Fruit fly (Drosophila melanogaster): ENCODE data around the gene Ugt302K1.

The Ugt302K1 gene

dm6 chr3R:11153799-11154273 lies at the start of gene Ugt302K1:
Gene Ugt302K1, minus strand, starts transcription at chr3R:11153849.
- TF ChIP-seq CG12769 (tag; optimal IDR thresholded peaks at IDR 0.05) = peak; percentile 13
- TF ChIP-seq CrebB (tag; optimal IDR thresholded peaks at IDR 0.05) = no peak
- no peak for TF ChIP-seq CG4328 (GFP tag; optimal IDR thresholded peaks at IDR 0.05)
- no peak for TF ChIP-seq HHEX (GFP tag; optimal IDR thresholded peaks at IDR 0.05)
- TF ChIP-seq corto (GFP tag; optimal IDR thresholded peaks at IDR 0.05) = peak; percentile 57
- no peak for TF ChIP-seq CG4404 (GFP tag; IDR thresholded peaks at IDR 0.05)
- no peak for TF ChIP-seq luna (GFP tag; optimal IDR thresholded peaks at IDR 0.05)
- no peak for TF ChIP-seq hth (optimal IDR thresholded peaks at IDR 0.05)
- TF ChIP-seq Ada2b (GFP tag; IDR thresholded peaks at IDR 0.05) = peak; percentile 38; the same call in 1 of the 2 replicates
- no peak for TF ChIP-seq CG1792 (GFP tag; optimal IDR thresholded peaks at IDR 0.05)
- no peak for TF ChIP-seq usp (GFP tag; optimal IDR thresholded peaks at IDR 0.05)
- no peak for TF ChIP-seq maf-S (GFP tag; optimal IDR thresholded peaks at IDR 0.05)
- peak; percentile 56 for TF ChIP-seq gem (tag; optimal IDR thresholded peaks at IDR 0.05)
- peak; percentile 1 for TF ChIP-seq caup (GFP tag; optimal IDR thresholded peaks at IDR 0.05; ENCODE audit: severe bottlenecking)
- no peak for TF ChIP-seq Asciz (GFP tag; optimal IDR thresholded peaks at IDR 0.05)
- TF ChIP-seq Spps (tag; optimal IDR thresholded peaks at IDR 0.05) = no peak
- peak; percentile 6 for TF ChIP-seq CG15514 (GFP tag; optimal IDR thresholded peaks at IDR 0.05)
- no peak for TF ChIP-seq ara (GFP tag; IDR thresholded peaks at IDR 0.05)
- peak; percentile 36; the same call in 1 of the 3 replicates for TF ChIP-seq dysf (GFP tag; IDR thresholded peaks at IDR 0.05)
- TF ChIP-seq CG15269 (tag; optimal IDR thresholded peaks at IDR 0.05) = no peak
- peak; percentile 58 for TF ChIP-seq lbe (GFP tag; optimal IDR thresholded peaks at IDR 0.05)
- TF ChIP-seq CG30431 (GFP tag; optimal IDR thresholded peaks at IDR 0.05) = no peak
- TF ChIP-seq Eip74EF (GFP tag; optimal IDR thresholded peaks at IDR 0.05) = no peak
- peak; percentile 16 for TF ChIP-seq CG9727 (GFP tag; optimal IDR thresholded peaks at IDR 0.05)
- TF ChIP-seq gsb (GFP tag; IDR thresholded peaks at IDR 0.05) = no peak
- 0 out of 2 replicates have a peak, but pooled peaks have one; percentile 15 for TF ChIP-seq CG9215 (GFP tag; IDR thresholded peaks at IDR 0.05)
- TF ChIP-seq Rx (GFP tag; IDR thresholded peaks at IDR 0.05) = no peak
- no peak for TF ChIP-seq CG9609 (GFP tag; optimal IDR thresholded peaks at IDR 0.05)
- peak; percentile 56 for TF ChIP-seq CG3281 (GFP tag; optimal IDR thresholded peaks at IDR 0.05)
- TF ChIP-seq Aef1 (GFP tag; IDR thresholded peaks at IDR 0.05) = peak; percentile 10; the same call in 1 of the 3 replicates
- TF ChIP-seq knrl (GFP tag; IDR thresholded peaks at IDR 0.05; ENCODE audit: partially characterized antibody) = no peak
- TF ChIP-seq CG10147 (GFP tag; optimal IDR thresholded peaks at IDR 0.05) = peak; percentile 15
- peak; percentile 43; the same call in 1 of the 2 replicates for TF ChIP-seq Ptx1 (GFP tag; IDR thresholded peaks at IDR 0.05)
- TF ChIP-seq CG6689 (GFP tag; IDR thresholded peaks at IDR 0.05) = 0 out of 2 replicates have a peak, but pooled peaks have one; percentile 12
- no peak for TF ChIP-seq CG3726 (GFP tag; IDR thresholded peaks at IDR 0.05)
- peak; percentile 66 for TF ChIP-seq CG18599 (GFP tag; optimal IDR thresholded peaks at IDR 0.05)
- no peak for TF ChIP-seq CG2875 (GFP tag; optimal IDR thresholded peaks at IDR 0.05)
- TF ChIP-seq sug (tag; optimal IDR thresholded peaks at IDR 0.05) = no peak
- TF ChIP-seq CG11723 (GFP tag; optimal IDR thresholded peaks at IDR 0.05) = no peak
- no peak for TF ChIP-seq Dad (GFP tag; optimal IDR thresholded peaks at IDR 0.05)
- TF ChIP-seq CG11696 (GFP tag; IDR thresholded peaks at IDR 0.05) = no peak
- TF ChIP-seq slbo (GFP tag; IDR thresholded peaks at IDR 0.05) = peak; percentile 64
- TF ChIP-seq Dll (GFP tag; IDR thresholded peaks at IDR 0.05; ENCODE audit: partially characterized antibody) = no peak
- TF ChIP-seq CG14667 (GFP tag; IDR thresholded peaks at IDR 0.05) = no peak
- no peak for TF ChIP-seq CG10462 (GFP tag; optimal IDR thresholded peaks at IDR 0.05)
- peak; percentile 45 for TF ChIP-seq D19B (GFP tag; optimal IDR thresholded peaks at IDR 0.05)
- no peak for TF ChIP-seq Oaz (GFP tag; IDR thresholded peaks at IDR 0.05)
- no peak for TF ChIP-seq pb (GFP tag; optimal IDR thresholded peaks at IDR 0.05)
- TF ChIP-seq CG31365 (tag; optimal IDR thresholded peaks at IDR 0.05) = no peak
- TF ChIP-seq CG11456 (GFP tag; IDR thresholded peaks at IDR 0.05) = no peak
- 0 out of 2 replicates have a peak, but pooled peaks have one; percentile 30 for TF ChIP-seq CG11085 (GFP tag; IDR thresholded peaks at IDR 0.05)
